Fruit fly (Drosophila melanogaster) whole organism, wandering third instar larva: Measurements from ENCODE around the gene Orct2.

Source experiments
- Abd-B ChIP-seq: fragments of >200 bp; optimal IDR thresholded peaks from 2 replicates; lab custom pipeline; 2017; ENCODE audit warnings: missing biosample characterization, missing genetic modification characterization
- HLH106 ChIP-seq: fragments of 200-800 bp; optimal IDR thresholded peaks from 3 replicates; lab custom pipeline; 2019; ENCODE audit warnings: missing biosample characterization, mild to moderate bottlenecking, missing genetic modification characterization, moderate library complexity
- Hr83 ChIP-seq: fragments of 200-300 bp; sonication (Bioruptor generic); optimal IDR thresholded peaks from 2 replicates; lab custom pipeline; 2016; ENCODE audit warnings: missing biosample characterization, mild to moderate bottlenecking, missing genetic modification characterization, moderate library complexity; ENCODE audit not compliant: poor library complexity, severe bottlenecking
- br ChIP-seq: fragments of 200-800 bp; sonication (Bioruptor generic); optimal IDR thresholded peaks from 2 replicates; lab custom pipeline; 2016; ENCODE audit warnings: missing biosample characterization, missing genetic modification characterization
- brk ChIP-seq: fragments of 200-800 bp; sonication (Bioruptor generic); optimal IDR thresholded peaks from 2 replicates; lab custom pipeline; 2016; ENCODE audit warnings: missing biosample characterization, mild to moderate bottlenecking, missing genetic modification characterization
- h ChIP-seq: fragments of 200-800 bp; sonication (Bioruptor generic); optimal IDR thresholded peaks from 3 replicates; lab custom pipeline; 2016; ENCODE audit warnings: missing biosample characterization, mild to moderate bottlenecking, missing genetic modification characterization
- psq ChIP-seq: fragments of 200-800 bp; sonication (Bioruptor generic); optimal IDR thresholded peaks from 3 replicates; lab custom pipeline; 2017; ENCODE audit warnings: missing biosample characterization, mild to moderate bottlenecking, missing genetic modification characterization, moderate library complexity
- usp ChIP-seq: fragments of >200 bp; optimal IDR thresholded peaks from 2 replicates; lab custom pipeline; 2017; ENCODE audit warnings: missing biosample characterization, missing genetic modification characterization

DNA sequence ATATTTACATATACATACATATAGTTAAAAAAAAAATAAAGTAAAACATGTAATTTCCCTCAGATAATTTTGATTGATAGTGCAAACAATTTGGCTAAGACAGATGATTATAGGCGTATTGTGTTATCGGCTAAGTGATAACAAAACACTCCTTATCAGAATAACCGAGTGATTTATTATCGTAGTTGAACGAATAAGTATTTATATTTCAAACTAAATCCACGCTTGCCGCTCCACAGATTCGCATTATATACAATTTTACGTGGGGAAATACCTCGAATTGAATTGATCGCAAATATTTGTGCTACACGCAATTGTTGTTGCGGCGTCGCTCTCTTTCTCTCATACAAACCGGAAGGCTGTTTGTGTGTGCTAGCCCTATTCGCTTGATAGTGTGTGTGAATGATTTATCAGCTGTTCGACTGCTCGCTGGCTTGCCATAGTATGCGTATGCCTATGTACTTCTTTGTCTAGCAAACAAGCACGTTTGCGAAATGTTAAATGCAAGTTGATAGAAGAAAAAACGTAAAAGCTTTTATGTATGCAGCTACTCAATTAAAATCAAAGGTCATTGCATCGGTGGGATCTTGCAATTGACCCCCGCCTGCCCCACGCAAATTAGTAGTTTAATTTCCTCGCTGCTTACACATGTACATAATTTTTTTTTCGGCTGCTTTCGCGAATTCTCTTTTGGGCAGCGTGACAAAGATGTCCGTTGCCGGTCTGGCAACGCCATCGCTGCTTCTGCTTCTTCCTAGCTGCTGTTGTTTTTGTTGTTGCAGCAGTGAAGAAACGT is 39.3 kb upstream of the Orct2 start:
- TF ChIP-seq psq (peak; percentile 86), Hr83 (no peak), h (GFP tag; lab: Kevin White, UChicago) (no peak), Abd-B (no peak), HLH106 (tag; lab: Kevin White, UChicago) (no peak), usp (GFP tag; lab: Kevin White, UChicago) (no peak), br (no peak), brk (no peak)
